Worm (Caenorhabditis elegans) whole organism, L4/young adult: ENCODE data around the gene C25F9.10.

Experiments used
- W03F9.2 ChIP-seq: fragments of 150-350 bp; optimal IDR thresholded peaks from 2 replicates; lab custom pipeline; 2014; ENCODE audit warnings: missing biosample characterization, missing genetic modification characterization
- dao-5 ChIP-seq: sonication (generic microtip); optimal IDR thresholded peaks from 2 replicates; lab custom pipeline; 2016; ENCODE audit warnings: missing genotype, missing genetic modification characterization, moderate library complexity, missing compliant biosample characterization
- him-1 ChIP-seq: sonication (generic microtip); optimal IDR thresholded peaks from 2 replicates; lab custom pipeline; 2016; ENCODE audit warnings: missing genotype, missing genetic modification reagents, missing genetic modification characterization, missing compliant biosample characterization

DNA sequence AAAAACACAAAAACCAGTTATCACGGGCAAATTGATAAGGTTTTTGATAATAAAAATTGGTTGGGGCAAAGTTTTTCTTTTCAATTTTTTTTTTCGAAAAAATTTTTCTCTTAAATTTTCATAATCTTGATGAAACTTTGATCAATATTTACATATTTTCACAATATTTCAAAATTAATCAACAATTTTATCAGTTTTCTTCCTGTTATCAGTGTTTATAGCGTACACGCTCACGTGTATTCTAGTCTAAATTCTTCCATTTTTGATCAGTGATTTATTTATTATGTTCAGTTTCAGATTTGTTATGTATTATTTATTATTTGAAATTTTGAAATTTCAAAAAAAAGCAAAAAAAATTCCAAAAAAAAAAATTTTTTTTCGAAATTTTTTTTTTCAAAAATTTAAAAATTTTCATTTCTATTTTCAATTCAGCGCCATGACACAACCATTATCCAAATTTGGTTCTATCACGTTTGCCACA lies 28.5 kb upstream of the C25F9.10 start, which contains the start of gene nceh-1:
- no peak for TF ChIP-seq him-1 (tag; lab: Kevin White, UChicago)
- no peak for TF ChIP-seq dao-5
- TF ChIP-seq W03F9.2 (tag; lab: Kevin White, UChicago): no peak
